Fruit fly (Drosophila melanogaster) whole organism, embryonic: ENCODE measurements around the gene Non3.
A peak's percentile ranks its signal among the peaks of the same experiment; 100 is the strongest.

ENCODE experiments used
- Bteb2 ChIP-seq: fragments of 200-800 bp; sonication (Bioruptor generic); optimal IDR thresholded peaks from 2 replicates; lab custom pipeline; 2016; ENCODE audit warnings: missing biosample characterization, missing genetic modification characterization
- CG10543 ChIP-seq: fragments of 200-800 bp; sonication (Bioruptor generic); optimal IDR thresholded peaks from 3 replicates; lab custom pipeline; 2017; ENCODE audit warnings: missing biosample characterization, mild to moderate bottlenecking, missing genetic modification characterization, moderate library complexity
- CG15514 ChIP-seq: fragments of 200-800 bp; sonication (Bioruptor generic); optimal IDR thresholded peaks from 3 replicates; lab custom pipeline; 2017; ENCODE audit warnings: missing biosample characterization, missing genetic modification characterization, mild to moderate bottlenecking, moderate library complexity, missing genetic modification reagents
- CG15601 ChIP-seq: fragments of 200-800 bp; sonication (Bioruptor generic); optimal IDR thresholded peaks from 3 replicates; lab custom pipeline; 2019; ENCODE audit warnings: missing biosample characterization, mild to moderate bottlenecking, missing genetic modification characterization, moderate library complexity
- CG17359 ChIP-seq: fragments of 200-800 bp; sonication (Bioruptor generic); optimal IDR thresholded peaks from 3 replicates; lab custom pipeline; 2018; ENCODE audit warnings: missing biosample characterization, mild to moderate bottlenecking, missing genetic modification characterization, moderate library complexity
- CG1832 ChIP-seq: fragments of 200-800 bp; sonication (Bioruptor generic); optimal IDR thresholded peaks from 2 replicates; lab custom pipeline; 2017; ENCODE audit warnings: missing biosample characterization, mild to moderate bottlenecking, missing genetic modification characterization, inconsistent platforms
- CG2116 ChIP-seq: fragments of 200-800 bp; sonication (Bioruptor generic); optimal IDR thresholded peaks from 3 replicates; lab custom pipeline; 2018; ENCODE audit warnings: missing biosample characterization, mild to moderate bottlenecking, missing genetic modification characterization
- CG30431 ChIP-seq: fragments of 200-800 bp; sonication (Bioruptor generic); optimal IDR thresholded peaks from 2 replicates; lab custom pipeline; 2017; ENCODE audit warnings: missing biosample characterization, missing genetic modification characterization
- CG3163 ChIP-seq: fragments of 200-800 bp; sonication (Bioruptor generic); optimal IDR thresholded peaks from 3 replicates; lab custom pipeline; 2016; ENCODE audit warnings: missing biosample characterization, missing genetic modification characterization
- CG34224 ChIP-seq: fragments of 200-800 bp; sonication (Bioruptor generic); IDR thresholded peaks from 3 replicates; pipeline ENCODE4 v1.3.6; 2022; ENCODE audit warnings: missing biosample characterization, missing genetic modification characterization; ENCODE audit not compliant: partially characterized antibody
- CG4820 ChIP-seq: fragments of 200-800 bp; sonication (Bioruptor generic); optimal IDR thresholded peaks from 3 replicates; lab custom pipeline; 2016; ENCODE audit warnings: missing biosample characterization, missing genetic modification characterization
- CG6813 ChIP-seq: fragments of 200-800 bp; sonication (Bioruptor generic); optimal IDR thresholded peaks from 2 replicates; lab custom pipeline; 2017; ENCODE audit warnings: missing biosample characterization, missing genetic modification characterization, mild to moderate bottlenecking, moderate library complexity, missing genetic modification reagents
- CG7372 ChIP-seq: fragments of 200-800 bp; sonication (Bioruptor generic); IDR thresholded peaks from 2 replicates; pipeline ENCODE4 v1.3.6; 2022; ENCODE audit warnings: missing biosample characterization, missing genetic modification characterization
- CG8478 ChIP-seq: fragments of >200 bp; optimal IDR thresholded peaks from 2 replicates; lab custom pipeline; 2018
- CkIIα-i1 ChIP-seq: fragments of 200-800 bp; sonication (Bioruptor generic); IDR thresholded peaks from 2 replicates; pipeline ENCODE4 v1.3.6; 2022; ENCODE audit warnings: missing biosample characterization, missing genetic modification characterization
- CoRest ChIP-seq: fragments of 200-800 bp; sonication (Bioruptor generic); optimal IDR thresholded peaks from 3 replicates; lab custom pipeline; 2018; ENCODE audit warnings: missing biosample characterization, mild to moderate bottlenecking, missing genetic modification characterization, moderate library complexity
- Deaf1 ChIP-seq: fragments of 200-800 bp; optimal IDR thresholded peaks from 3 replicates; lab custom pipeline; 2019; ENCODE audit warnings: missing biosample characterization, mild to moderate bottlenecking, missing genetic modification characterization, moderate library complexity
- Dll ChIP-seq: fragments of 200-800 bp; sonication (Bioruptor generic); IDR thresholded peaks from 4 replicates; pipeline ENCODE4 v1.3.6; 2022; ENCODE audit warnings: missing biosample characterization, missing genetic modification characterization; ENCODE audit not compliant: partially characterized antibody
- E2f2 ChIP-seq: fragments of 200-800 bp; sonication (Bioruptor generic); IDR thresholded peaks from 2 replicates; pipeline ENCODE4 v1.3.6; 2022; ENCODE audit warnings: missing biosample characterization, missing genetic modification characterization
- HmgD ChIP-seq: fragments of 200-800 bp; sonication (Bioruptor generic); optimal IDR thresholded peaks from 3 replicates; lab custom pipeline; 2016; ENCODE audit warnings: missing biosample characterization, missing genetic modification characterization
- Med ChIP-seq: fragments of 200-800 bp; sonication (Bioruptor generic); peaks from one replicate; lab custom pipeline; 2016; ENCODE audit warnings: missing biosample characterization, missing genetic modification characterization, mild to moderate bottlenecking, inconsistent platforms, moderate library complexity
- Pdp1 ChIP-seq, 2 experiments: fragments of 200-800 bp; sonication (Bioruptor generic); optimal IDR thresholded peaks; 3 replicates each; lab custom pipeline; 2016; ENCODE audit warnings: missing biosample characterization in 2 of 2, missing genetic modification characterization in 2 of 2, mild to moderate bottlenecking in 1 of 2, moderate library complexity in 1 of 2
- Scr ChIP-seq: fragments of 200-800 bp; sonication (Bioruptor generic); IDR thresholded peaks from 2 replicates; pipeline ENCODE4 v1.3.6; 2022; ENCODE audit warnings: missing biosample characterization, missing genetic modification characterization; ENCODE audit not compliant: partially characterized antibody
- Side ChIP-seq: fragments of 200-800 bp; sonication (Bioruptor generic); optimal IDR thresholded peaks from 2 replicates; lab custom pipeline; 2016; ENCODE audit warnings: missing biosample characterization, missing genetic modification characterization
- Stat92E ChIP-seq, 3 experiments: fragments of >200 bp in 2 of 3; fragments of 200-800 bp in 1 of 3; sonication (Bioruptor generic) in 1 of 3; optimal IDR thresholded peaks; 2 replicates each; lab custom pipeline; 2017 to 2019; ENCODE audit warnings: missing biosample characterization in 3 of 3, missing genetic modification characterization in 3 of 3, mild to moderate bottlenecking in 1 of 3, moderate library complexity in 1 of 3
- Trl ChIP-seq, 3 experiments: fragments of >200 bp in 2 of 3; fragments of 200-800 bp in 1 of 3; sonication (Bioruptor generic) in 1 of 3; optimal IDR thresholded peaks; 2 replicates in 1 of 3; 3 replicates in 2 of 3; lab custom pipeline; 2016 to 2017; ENCODE audit warnings: missing biosample characterization in 1 of 3, missing genetic modification characterization in 1 of 3
- YL-1 ChIP-seq: fragments of 200-800 bp; sonication (Bioruptor generic); optimal IDR thresholded peaks from 3 replicates; lab custom pipeline; 2017; ENCODE audit warnings: missing biosample characterization, mild to moderate bottlenecking, missing genetic modification characterization
- abd-A ChIP-seq: fragments of 200-800 bp; sonication (Bioruptor generic); optimal IDR thresholded peaks from 3 replicates; lab custom pipeline; 2019; ENCODE audit warnings: missing biosample characterization, mild to moderate bottlenecking, missing genetic modification characterization, moderate library complexity
- caup ChIP-seq: fragments of 200-800 bp; sonication (Bioruptor generic); optimal IDR thresholded peaks from 3 replicates; lab custom pipeline; 2017; ENCODE audit warnings: missing biosample characterization, mild to moderate bottlenecking, missing genetic modification characterization, moderate library complexity; ENCODE audit not compliant: severe bottlenecking
- cg ChIP-seq: fragments of 200-800 bp; sonication (Bioruptor generic); optimal IDR thresholded peaks from 3 replicates; lab custom pipeline; 2019; ENCODE audit warnings: missing biosample characterization, mild to moderate bottlenecking, missing genetic modification characterization, moderate library complexity
- chinmo ChIP-seq: fragments of 200-800 bp; sonication (Bioruptor generic); IDR thresholded peaks from 4 replicates; pipeline ENCODE4 v1.3.6; 2022; ENCODE audit warnings: missing biosample characterization, missing genetic modification characterization; ENCODE audit not compliant: partially characterized antibody
- ci ChIP-seq: fragments of 200-800 bp; sonication (Bioruptor generic); IDR thresholded peaks from 3 replicates; pipeline ENCODE4 v1.3.6; 2022; ENCODE audit warnings: missing biosample characterization, missing genetic modification characterization
- da ChIP-seq: fragments of 200-800 bp; sonication (Bioruptor generic); optimal IDR thresholded peaks from 2 replicates; lab custom pipeline; 2016; ENCODE audit warnings: missing biosample characterization, missing genetic modification characterization
- dimm ChIP-seq: fragments of 200-800 bp; sonication (Bioruptor generic); IDR thresholded peaks from 2 replicates; pipeline ENCODE4 v1.3.6; 2022; ENCODE audit warnings: missing biosample characterization, missing genetic modification characterization
- ewg ChIP-seq: fragments of 200-800 bp; sonication (Bioruptor generic); optimal IDR thresholded peaks from 3 replicates; lab custom pipeline; 2017; ENCODE audit warnings: mild to moderate bottlenecking, missing biosample characterization, missing genetic modification reagents, missing genetic modification characterization
- ftz-f1 ChIP-seq: fragments of 200-800 bp; sonication (Bioruptor generic); optimal IDR thresholded peaks from 2 replicates; lab custom pipeline; 2016; ENCODE audit warnings: missing biosample characterization, missing genetic modification characterization
- lmd ChIP-seq: fragments of 200-800 bp; sonication (Bioruptor generic); IDR thresholded peaks from 2 replicates; pipeline ENCODE4 v1.3.6; 2022; ENCODE audit warnings: missing biosample characterization, missing genetic modification characterization
- mirr ChIP-seq: fragments of 200-800 bp; sonication (Bioruptor generic); optimal IDR thresholded peaks from 3 replicates; lab custom pipeline; 2018; ENCODE audit warnings: missing biosample characterization, mild to moderate bottlenecking, missing genetic modification characterization
- nau ChIP-seq: fragments of 200-800 bp; sonication (Bioruptor generic); optimal IDR thresholded peaks from 3 replicates; lab custom pipeline; 2017; ENCODE audit warnings: missing biosample characterization, mild to moderate bottlenecking, missing genetic modification characterization, missing genetic modification reagents
- otp ChIP-seq: fragments of 200-800 bp; sonication (Bioruptor generic); IDR thresholded peaks from 3 replicates; pipeline ENCODE4, ENCODE4 v1.3.6; 2022; ENCODE audit warnings: missing biosample characterization, missing genetic modification characterization
- psq ChIP-seq: fragments of 200-800 bp; sonication (Bioruptor generic); optimal IDR thresholded peaks from 2 replicates; lab custom pipeline; 2017; ENCODE audit warnings: missing biosample characterization, missing genetic modification characterization
- sd ChIP-seq: fragments of 200-800 bp; sonication (Bioruptor generic); optimal IDR thresholded peaks from 3 replicates; lab custom pipeline; 2018; ENCODE audit warnings: missing biosample characterization, mild to moderate bottlenecking, missing genetic modification characterization, moderate library complexity
- so ChIP-seq: fragments of 200-800 bp; sonication (Bioruptor generic); IDR thresholded peaks from 3 replicates; pipeline ENCODE4 v1.3.6; 2022; ENCODE audit warnings: missing biosample characterization, missing genetic modification characterization
- sob ChIP-seq: fragments of 200-800 bp; sonication (Bioruptor generic); IDR thresholded peaks from 2 replicates; pipeline ENCODE4 v1.3.6; 2022; ENCODE audit warnings: missing biosample characterization, missing genetic modification characterization
- sr ChIP-seq: fragments of 200-800 bp; sonication (Bioruptor generic); IDR thresholded peaks from 3 replicates; pipeline ENCODE4 v1.3.6; 2022; ENCODE audit warnings: missing biosample characterization, missing genetic modification characterization
- trh ChIP-seq: fragments of 200-800 bp; sonication (Bioruptor generic); optimal IDR thresholded peaks from 2 replicates; lab custom pipeline; 2016; ENCODE audit warnings: missing biosample characterization, missing genetic modification characterization
- unpg ChIP-seq: fragments of 200-800 bp; sonication (Bioruptor generic); optimal IDR thresholded peaks from 3 replicates; lab custom pipeline; 2018; ENCODE audit warnings: missing biosample characterization, mild to moderate bottlenecking, missing genetic modification characterization, moderate library complexity
- vvl ChIP-seq: fragments of 200-800 bp; sonication (Bioruptor generic); IDR thresholded peaks from 2 replicates; pipeline ENCODE4 v1.3.6; 2022; ENCODE audit warnings: missing biosample characterization, missing genetic modification characterization

Non3 gene

dm6 chr3R:18246041-18246440, 22.5 kb downstream of the Non3 start:
- TF ChIP-seq trh (GFP tag; lab: Kevin White, UChicago) = no peak
- no peak for TF ChIP-seq Bteb2 (GFP tag; lab: Kevin White, UChicago)
- TF ChIP-seq E2f2 (GFP tag; lab: Robert Waterston, UW) = 0 out of 2 replicates have a peak, but pooled peaks have one; percentile 15
- TF ChIP-seq ci = no peak
- TF ChIP-seq Med (GFP tag; lab: Kevin White, UChicago) = peak; percentile 36
- TF ChIP-seq dimm (GFP tag; lab: Robert Waterston, UW) = no peak
- no peak for TF ChIP-seq CoRest (tag; lab: Kevin White, UChicago)
- TF ChIP-seq so (GFP tag; lab: Robert Waterston, UW) = no peak
- TF ChIP-seq psq = no peak
- peak; percentile 5 for TF ChIP-seq abd-A (tag; lab: Kevin White, UChicago)
- TF ChIP-seq Deaf1 = peak; percentile 8
- peak; percentile 59 for TF ChIP-seq cg (GFP tag; lab: Kevin White, UChicago)
- no peak for TF ChIP-seq CG4820 (GFP tag; lab: Kevin White, UChicago)
- TF ChIP-seq otp (GFP tag; lab: Robert Waterston, UW) = no peak
- no peak for TF ChIP-seq ewg
- TF ChIP-seq YL-1 (GFP tag; lab: Kevin White, UChicago) = no peak
- no peak for TF ChIP-seq unpg
- TF ChIP-seq CkIIα-i1 (GFP tag; lab: Robert Waterston, UW) = no peak
- TF ChIP-seq CG10543 (GFP tag; lab: Kevin White, UChicago) = no peak
- no peak for TF ChIP-seq CG15514 (GFP tag; lab: Kevin White, UChicago)
- TF ChIP-seq da = no peak
- peak; percentile 31 for TF ChIP-seq mirr (GFP tag; lab: Kevin White, UChicago)
- TF ChIP-seq CG30431 (GFP tag; lab: Kevin White, UChicago) = no peak
- TF ChIP-seq Dll (GFP tag; lab: Robert Waterston, UW) = no peak
- TF ChIP-seq lmd (GFP tag; lab: Robert Waterston, UW) = no peak
- peak; percentile 28 for TF ChIP-seq CG8478 (lab: Kevin White, UChicago)
- peak; percentile 8 for TF ChIP-seq CG1832
- TF ChIP-seq HmgD (GFP tag; lab: Kevin White, UChicago) = no peak
- TF ChIP-seq chinmo (GFP tag; lab: Robert Waterston, UW) = 0 out of 4 replicates have a peak, but pooled peaks have one; percentile 19
- TF ChIP-seq Side = no peak
- TF ChIP-seq CG17359 (tag; lab: Kevin White, UChicago) = no peak
- TF ChIP-seq, all 482 proteins: peak for 9

- TF ChIP-seq ci (peak; percentile 40; the same call in 1 of the 3 replicates), Deaf1 (peak; percentile 53), CG3163 (peak; percentile 58), nau (no peak), CG10543 (GFP tag; lab: Kevin White, UChicago) (peak; percentile 30), CG15601 (tag; lab: Kevin White, UChicago) (no peak), ftz-f1 (GFP tag; lab: Kevin White, UChicago) (no peak), Pdp1 (GFP tag; optimal IDR thresholded peaks at IDR 0.05; lab: Kevin White, UChicago) (peak in 1 of 2 experiments; percentile 44), CG34224 (GFP tag; lab: Robert Waterston, UW) (no peak), sob (0 out of 2 replicates have a peak, but pooled peaks have one; percentile 30), CG6813 (GFP tag; lab: Kevin White, UChicago) (no peak), chinmo (GFP tag; lab: Robert Waterston, UW) (0 out of 4 replicates have a peak, but pooled peaks have one; percentile 62), CG7372 (GFP tag; lab: Robert Waterston, UW) (peak; percentile 23; the same call in 1 of the 2 replicates), sr (GFP tag; lab: Robert Waterston, UW) (peak; percentile 38; the same call in 2 of the 3 replicates), Stat92E (GFP tag; optimal IDR thresholded peaks at IDR 0.05; lab: Kevin White, UChicago) (no peak), caup (GFP tag; lab: Kevin White, UChicago) (no peak), Trl (optimal IDR thresholded peaks at IDR 0.05; lab: Kevin White, UChicago) (peak; percentile 30 to 73), Trl (GFP tag; optimal IDR thresholded peaks at IDR 0.05; lab: Kevin White, UChicago) (no peak), Med (GFP tag; lab: Kevin White, UChicago) (peak; percentile 77), sd (tag; lab: Kevin White, UChicago) (peak; percentile 26), CG2116 (GFP tag; lab: Kevin White, UChicago) (no peak), cg (GFP tag; lab: Kevin White, UChicago) (peak; percentile 89), vvl (GFP tag; lab: Robert Waterston, UW) (0 out of 2 replicates have a peak, but pooled peaks have one; percentile 23), Scr (0 out of 2 replicates have a peak, but pooled peaks have one; percentile 11)
Observed at dm6 chr3R:18249268-18249667, 25.7 kb downstream of the Non3 start.
